Fruit fly (Drosophila melanogaster) whole organism, prepupa: Measurements from ENCODE around the gene Obp99d.
A peak's percentile ranks its signal among the peaks of the same experiment; 100 is the strongest.

ENCODE experiments used
- Blimp-1 ChIP-seq: fragments of 200-800 bp; sonication (Bioruptor generic); optimal IDR thresholded peaks from 3 replicates; lab custom pipeline; 2017; ENCODE audit warnings: missing biosample characterization, missing genetic modification characterization, mild to moderate bottlenecking, moderate library complexity, missing genetic modification reagents
- CG10631 ChIP-seq: fragments of 200-800 bp; sonication (Bioruptor generic); optimal IDR thresholded peaks from 2 replicates; lab custom pipeline; 2016; ENCODE audit warnings: missing biosample characterization, missing genetic modification characterization
- CG10669 ChIP-seq: fragments of 200-800 bp; sonication (Bioruptor generic); optimal IDR thresholded peaks from 3 replicates; lab custom pipeline; 2018; ENCODE audit warnings: missing biosample characterization, mild to moderate bottlenecking, missing genetic modification characterization, moderate library complexity
- CG11294 ChIP-seq: fragments of 200-800 bp; sonication (Bioruptor generic); IDR thresholded peaks from 2 replicates; pipeline ENCODE4 v1.3.6; 2022; ENCODE audit warnings: missing biosample characterization, missing genetic modification characterization
- CG11762 ChIP-seq: fragments of 200-800 bp; sonication (Bioruptor generic); optimal IDR thresholded peaks from 3 replicates; lab custom pipeline; 2016; ENCODE audit warnings: missing biosample characterization, missing genetic modification characterization; ENCODE audit not compliant: insufficient read depth
- CG11902 ChIP-seq: fragments of 200-800 bp; sonication (Bioruptor generic); optimal IDR thresholded peaks from 3 replicates; lab custom pipeline; 2016; ENCODE audit warnings: missing biosample characterization, missing genetic modification characterization
- CG15336 ChIP-seq: fragments of 200-800 bp; sonication (Bioruptor generic); IDR thresholded peaks from 2 replicates; pipeline ENCODE4 v1.3.6; 2022; ENCODE audit warnings: missing biosample characterization, missing genetic modification characterization
- CG1621 ChIP-seq: fragments of 200-800 bp; sonication (Bioruptor generic); optimal IDR thresholded peaks from 3 replicates; lab custom pipeline; 2018; ENCODE audit warnings: missing biosample characterization, mild to moderate bottlenecking, missing genetic modification characterization
- CG16779 ChIP-seq: fragments of 200-800 bp; sonication (Bioruptor generic); optimal IDR thresholded peaks from 3 replicates; lab custom pipeline; 2017; ENCODE audit warnings: missing biosample characterization, mild to moderate bottlenecking, missing genetic modification characterization
- CG3032 ChIP-seq: fragments of 200-800 bp; optimal IDR thresholded peaks from 2 replicates; lab custom pipeline; 2019; ENCODE audit warnings: missing biosample characterization, mild to moderate bottlenecking, missing genetic modification characterization, moderate library complexity
- CG31627 ChIP-seq: fragments of 200-800 bp; sonication (Bioruptor generic); optimal IDR thresholded peaks from 3 replicates; lab custom pipeline; 2016; ENCODE audit warnings: missing biosample characterization, missing genetic modification characterization
- CG32006 ChIP-seq: fragments of 200-800 bp; sonication (Bioruptor generic); optimal IDR thresholded peaks from 3 replicates; lab custom pipeline; 2017; ENCODE audit warnings: missing biosample characterization, mild to moderate bottlenecking, missing genetic modification characterization
- CG34406 ChIP-seq: fragments of 200-800 bp; sonication (Bioruptor generic); optimal IDR thresholded peaks from 3 replicates; lab custom pipeline; 2016; ENCODE audit warnings: missing biosample characterization, missing genetic modification characterization
- CG3919 ChIP-seq: fragments of 200-800 bp; sonication (Bioruptor generic); optimal IDR thresholded peaks from 3 replicates; lab custom pipeline; 2016; ENCODE audit warnings: missing biosample characterization, missing genetic modification characterization
- CG4318 ChIP-seq: fragments of 200-800 bp; sonication (Bioruptor generic); optimal IDR thresholded peaks from 3 replicates; lab custom pipeline; 2017; ENCODE audit warnings: missing biosample characterization, mild to moderate bottlenecking, missing genetic modification characterization
- CG6163 ChIP-seq: fragments of 200-800 bp; sonication (Bioruptor generic); IDR thresholded peaks from 3 replicates; pipeline ENCODE4 v1.3.6; 2022; ENCODE audit warnings: missing biosample characterization, missing genetic modification characterization
- CG6276 ChIP-seq: fragments of 200-800 bp; sonication (Bioruptor generic); optimal IDR thresholded peaks from 2 replicates; lab custom pipeline; 2017; ENCODE audit warnings: missing biosample characterization, mild to moderate bottlenecking, missing genetic modification characterization
- CG6808 ChIP-seq: fragments of 200-800 bp; sonication (Bioruptor generic); optimal IDR thresholded peaks from 3 replicates; lab custom pipeline; 2017; ENCODE audit warnings: missing biosample characterization, missing genetic modification characterization, mild to moderate bottlenecking, moderate library complexity, missing genetic modification reagents
- CG6854 ChIP-seq: fragments of 200-800 bp; sonication (Bioruptor generic); optimal IDR thresholded peaks from 2 replicates; lab custom pipeline; 2017; ENCODE audit warnings: missing biosample characterization, mild to moderate bottlenecking, missing genetic modification characterization
- CG7368 ChIP-seq: fragments of 200-800 bp; sonication (Bioruptor generic); optimal IDR thresholded peaks from 3 replicates; lab custom pipeline; 2016; ENCODE audit warnings: missing biosample characterization, missing genetic modification characterization
- CG8119 ChIP-seq: fragments of 200-800 bp; sonication (Bioruptor generic); IDR thresholded peaks from 3 replicates; pipeline ENCODE4 v1.3.6; 2022; ENCODE audit warnings: missing biosample characterization, missing genetic modification characterization
- CG8319 ChIP-seq: fragments of 200-800 bp; sonication (Bioruptor generic); optimal IDR thresholded peaks from 3 replicates; lab custom pipeline; 2016; ENCODE audit warnings: missing biosample characterization, missing genetic modification characterization
- CG8632 ChIP-seq: fragments of 200-800 bp; sonication (Bioruptor generic); optimal IDR thresholded peaks from 3 replicates; lab custom pipeline; 2016; ENCODE audit warnings: missing biosample characterization, missing genetic modification characterization
- CG9139 ChIP-seq: fragments of 200-800 bp; sonication (Bioruptor generic); optimal IDR thresholded peaks from 3 replicates; lab custom pipeline; 2017; ENCODE audit warnings: missing biosample characterization, mild to moderate bottlenecking, missing genetic modification characterization
- Eip75B ChIP-seq: fragments of 200-800 bp; sonication (Bioruptor generic); optimal IDR thresholded peaks from 3 replicates; lab custom pipeline; 2016; ENCODE audit warnings: missing biosample characterization, missing genetic modification characterization
- Eip78C ChIP-seq: fragments of 200-800 bp; sonication (Bioruptor generic); peaks from one replicate; lab custom pipeline; 2016; ENCODE audit warnings: missing biosample characterization, missing genetic modification characterization
- Eip93F ChIP-seq: fragments of 200-800 bp; sonication (Bioruptor generic); optimal IDR thresholded peaks from 2 replicates; lab custom pipeline; 2016; ENCODE audit warnings: missing biosample characterization, mild to moderate bottlenecking, missing genetic modification characterization
- Ets21C ChIP-seq: fragments of 200-800 bp; sonication (Bioruptor generic); optimal IDR thresholded peaks from 3 replicates; lab custom pipeline; 2016; ENCODE audit warnings: missing biosample characterization, missing genetic modification characterization
- Ets96B ChIP-seq: fragments of 200-800 bp; optimal IDR thresholded peaks from 2 replicates; lab custom pipeline; 2019; ENCODE audit warnings: missing biosample characterization, mild to moderate bottlenecking, missing genetic modification characterization, moderate library complexity
- Gug ChIP-seq: fragments of 200-800 bp; sonication (Bioruptor generic); IDR thresholded peaks from 2 replicates; pipeline ENCODE4 v1.3.6; 2022; ENCODE audit warnings: missing biosample characterization, missing genetic modification characterization
- Hr38 ChIP-seq: sonication (Bioruptor generic); optimal IDR thresholded peaks from 2 replicates; lab custom pipeline; 2016; ENCODE audit warnings: missing biosample characterization, missing genetic modification characterization
- Hr39 ChIP-seq: fragments of 200-800 bp; sonication (Bioruptor generic); optimal IDR thresholded peaks from 2 replicates; lab custom pipeline; 2016; ENCODE audit warnings: missing biosample characterization, missing genetic modification characterization
- Hr4 ChIP-seq: fragments of 200-800 bp; sonication (Bioruptor generic); optimal IDR thresholded peaks from 3 replicates; lab custom pipeline; 2016; ENCODE audit warnings: missing biosample characterization, missing genetic modification characterization
- Met ChIP-seq: fragments of 200-800 bp; sonication (Bioruptor generic); optimal IDR thresholded peaks from 3 replicates; lab custom pipeline; 2016; ENCODE audit warnings: missing biosample characterization, missing genetic modification characterization
- OdsH ChIP-seq: fragments of 200-800 bp; sonication (Bioruptor generic); optimal IDR thresholded peaks from 3 replicates; lab custom pipeline; 2016; ENCODE audit warnings: missing biosample characterization, missing genetic modification characterization
- Smox ChIP-seq: fragments of 200-800 bp; sonication (Bioruptor generic); optimal IDR thresholded peaks from 3 replicates; lab custom pipeline; 2016; ENCODE audit warnings: missing biosample characterization, missing genetic modification characterization
- Sox102F ChIP-seq: fragments of 200-800 bp; sonication (Bioruptor generic); optimal IDR thresholded peaks from 2 replicates; lab custom pipeline; 2016; ENCODE audit warnings: missing biosample characterization, mild to moderate bottlenecking, missing genetic modification characterization
- Sox14 ChIP-seq: fragments of 200-800 bp; sonication (Bioruptor generic); optimal IDR thresholded peaks from 3 replicates; lab custom pipeline; 2016; ENCODE audit warnings: missing biosample characterization, missing genetic modification characterization
- achi ChIP-seq: fragments of 200-800 bp; sonication (Bioruptor generic); optimal IDR thresholded peaks from 3 replicates; lab custom pipeline; 2016; ENCODE audit warnings: missing biosample characterization, missing genetic modification characterization
- acj6 ChIP-seq: fragments of 200-800 bp; sonication (Bioruptor generic); optimal IDR thresholded peaks from 3 replicates; lab custom pipeline; 2016; ENCODE audit warnings: missing biosample characterization, missing genetic modification characterization
- dac ChIP-seq: fragments of 200-800 bp; sonication (Bioruptor generic); optimal IDR thresholded peaks from 2 replicates; lab custom pipeline; 2017; ENCODE audit warnings: missing biosample characterization, mild to moderate bottlenecking, missing genetic modification characterization
- dsx ChIP-seq: fragments of 200-800 bp; optimal IDR thresholded peaks from 3 replicates; lab custom pipeline; 2019; ENCODE audit warnings: missing biosample characterization, mild to moderate bottlenecking, missing genetic modification characterization, moderate library complexity; ENCODE audit not compliant: poor library complexity, severe bottlenecking
- eg ChIP-seq: fragments of 200-800 bp; sonication (Bioruptor generic); IDR thresholded peaks from 3 replicates; pipeline ENCODE4 v1.3.6; 2022; ENCODE audit warnings: missing biosample characterization, missing genetic modification characterization
- fd59A ChIP-seq: fragments of 200-800 bp; sonication (Bioruptor generic); optimal IDR thresholded peaks from 2 replicates; lab custom pipeline; 2017; ENCODE audit warnings: missing biosample characterization, mild to moderate bottlenecking, missing genetic modification characterization, missing genetic modification reagents
- fkh ChIP-seq: fragments of 200-800 bp; sonication (Bioruptor generic); optimal IDR thresholded peaks from 3 replicates; lab custom pipeline; 2017; ENCODE audit warnings: missing biosample characterization, mild to moderate bottlenecking, missing genetic modification characterization, moderate library complexity
- net ChIP-seq: fragments of 200-800 bp; sonication (Bioruptor generic); optimal IDR thresholded peaks from 3 replicates; lab custom pipeline; 2016; ENCODE audit warnings: missing biosample characterization, missing genetic modification characterization
- pdm3 ChIP-seq: fragments of 200-800 bp; sonication (Bioruptor generic); optimal IDR thresholded peaks from 3 replicates; lab custom pipeline; 2016; ENCODE audit warnings: missing biosample characterization, missing genetic modification characterization
- salr ChIP-seq, 2 experiments: fragments of 200-800 bp; sonication (Bioruptor generic); optimal IDR thresholded peaks; 3 replicates each; lab custom pipeline; 2016 to 2018; ENCODE audit warnings: missing biosample characterization in 2 of 2, missing genetic modification characterization in 2 of 2, mild to moderate bottlenecking in 1 of 2
- spab ChIP-seq: fragments of 200-800 bp; sonication (Bioruptor generic); optimal IDR thresholded peaks from 2 replicates; lab custom pipeline; 2017; ENCODE audit warnings: missing biosample characterization, mild to moderate bottlenecking, missing genetic modification characterization, missing genetic modification reagents
- ss ChIP-seq, 2 experiments: fragments of 200-800 bp; sonication (Bioruptor generic); optimal IDR thresholded peaks; 2 replicates in 1 of 2; 3 replicates in 1 of 2; lab custom pipeline; 2017 to 2018; ENCODE audit warnings: mild to moderate bottlenecking in 2 of 2, missing biosample characterization in 2 of 2, missing genetic modification characterization in 2 of 2, moderate library complexity in 1 of 2
- svp ChIP-seq: fragments of 200-800 bp; sonication (Bioruptor generic); peaks from one replicate; lab custom pipeline; 2016; ENCODE audit warnings: missing biosample characterization, missing genetic modification characterization
- topi ChIP-seq: fragments of 200-800 bp; sonication (Bioruptor generic); optimal IDR thresholded peaks from 3 replicates; lab custom pipeline; 2016; ENCODE audit warnings: missing biosample characterization, missing genetic modification characterization
- vri ChIP-seq: fragments of 200-800 bp; sonication (Bioruptor generic); optimal IDR thresholded peaks from 3 replicates; lab custom pipeline; 2016; ENCODE audit warnings: missing biosample characterization, mild to moderate bottlenecking, missing genetic modification characterization

Obp99d gene

DNA sequence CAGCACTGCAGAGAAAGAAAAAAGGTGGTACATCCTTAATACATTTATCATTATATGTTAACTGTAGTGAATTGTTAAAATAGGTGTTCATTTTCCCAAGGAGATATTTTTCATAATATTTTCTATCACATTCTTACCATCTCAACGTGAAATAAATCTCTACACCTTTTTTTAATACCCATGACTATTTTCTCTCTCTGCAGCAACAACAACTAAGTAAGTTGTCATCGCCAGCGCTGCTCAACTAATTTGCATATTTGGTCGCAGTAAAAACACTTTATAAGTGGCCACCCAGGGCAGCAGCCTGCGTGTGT, 23.8 kb upstream of the Obp99d start:
- TF ChIP-seq topi (GFP tag; lab: Kevin White, UChicago) (peak; percentile 44), spab (GFP tag; lab: Kevin White, UChicago) (peak; percentile 37), CG3919 (GFP tag; lab: Kevin White, UChicago) (peak; percentile 61), Gug (no peak), CG6163 (peak; percentile 63; the same call in 2 of the 3 replicates), CG10631 (GFP tag; lab: Kevin White, UChicago) (peak; percentile 35), svp (peak; percentile 13), CG10669 (peak; percentile 62), CG16779 (tag; lab: Kevin White, UChicago) (no peak), CG11762 (GFP tag; lab: Kevin White, UChicago) (no peak), Eip75B (peak; percentile 45), CG8319 (no peak), CG3032 (tag; lab: Kevin White, UChicago) (peak; percentile 61), Met (GFP tag; lab: Kevin White, UChicago) (peak; percentile 49), Hr38 (GFP tag; lab: Kevin White, UChicago) (no peak), Eip78C (GFP tag; lab: Kevin White, UChicago) (peak; percentile 90), acj6 (GFP tag; lab: Kevin White, UChicago) (peak; percentile 35), Ets96B (peak; percentile 71), CG1621 (tag; lab: Kevin White, UChicago) (peak; percentile 52), pdm3 (peak; percentile 61), salr (GFP tag; optimal IDR thresholded peaks at IDR 0.05; lab: Kevin White, UChicago) (peak in 1 of 2 experiments; percentile 37), CG11294 (GFP tag; lab: Robert Waterston, UW) (no peak), fkh (GFP tag; lab: Kevin White, UChicago) (no peak), CG34406 (GFP tag; lab: Kevin White, UChicago) (peak; percentile 6), net (GFP tag; lab: Kevin White, UChicago) (peak; percentile 42), Smox (GFP tag; lab: Kevin White, UChicago) (peak; percentile 15), Hr4 (GFP tag; lab: Kevin White, UChicago) (peak; percentile 58), CG6808 (GFP tag; lab: Kevin White, UChicago) (peak; percentile 6), CG15336 (GFP tag; lab: Robert Waterston, UW) (peak; percentile 46), eg (GFP tag; lab: Robert Waterston, UW) (peak; percentile 44; the same call in 1 of the 3 replicates), CG31627 (GFP tag; lab: Kevin White, UChicago) (peak; percentile 36), CG32006 (GFP tag; lab: Kevin White, UChicago) (peak; percentile 63), Hr39 (GFP tag; lab: Kevin White, UChicago) (peak; percentile 31), CG8119 (GFP tag; lab: Robert Waterston, UW) (peak; percentile 49; the same call in 2 of the 3 replicates), Blimp-1 (GFP tag; lab: Kevin White, UChicago) (no peak), Sox14 (GFP tag; lab: Kevin White, UChicago) (peak; percentile 49), Eip93F (GFP tag; lab: Kevin White, UChicago) (no peak), OdsH (peak; percentile 41), dac (no peak), ss (GFP tag; optimal IDR thresholded peaks at IDR 0.05; lab: Kevin White, UChicago) (no peak), vri (GFP tag; lab: Kevin White, UChicago) (no peak), Sox102F (GFP tag; lab: Kevin White, UChicago) (no peak), CG8632 (GFP tag; lab: Kevin White, UChicago) (peak; percentile 31), CG11902 (peak; percentile 32), fd59A (GFP tag; lab: Kevin White, UChicago) (peak; percentile 55), Ets21C (GFP tag; lab: Kevin White, UChicago) (no peak), CG4318 (GFP tag; lab: Kevin White, UChicago) (peak; percentile 24), CG9139 (GFP tag; lab: Kevin White, UChicago) (no peak), CG6276 (peak; percentile 36), CG6854 (GFP tag; lab: Kevin White, UChicago) (no peak), CG7368 (GFP tag; lab: Kevin White, UChicago) (no peak), achi (GFP tag; lab: Kevin White, UChicago) (peak; percentile 54), dsx (no peak)
